Fruit fly (Drosophila melanogaster): Measurements from ENCODE around the gene CG3557.

The CG3557 gene

DNA sequence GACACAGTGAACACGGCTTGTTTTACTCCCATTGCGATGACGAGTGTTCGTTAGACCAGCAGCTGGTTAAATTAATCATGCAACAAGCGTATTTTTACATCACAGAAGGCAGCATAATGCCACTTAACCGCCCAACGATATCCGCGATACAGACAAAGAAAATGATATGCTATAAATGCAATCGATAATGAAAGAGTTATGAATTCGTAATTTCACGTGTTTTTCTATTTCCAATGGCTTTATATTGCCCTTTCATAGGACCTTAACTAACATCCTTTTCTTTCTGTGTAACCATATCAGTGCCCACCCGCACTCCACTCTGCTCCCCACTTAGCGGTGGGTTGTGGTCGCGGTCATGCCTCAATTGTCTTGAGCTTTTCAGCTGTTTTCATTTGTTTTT lies 27.5 kb upstream of the CG3557 start:
- TF ChIP-seq Hr38 (GFP tag; optimal IDR thresholded peaks at IDR 0.05) (peak; percentile 3), Gug (GFP tag; IDR thresholded peaks at IDR 0.05) (peak; percentile 62), OdsH (GFP tag; optimal IDR thresholded peaks at IDR 0.05) (peak; percentile 34), pdm3 (GFP tag; optimal IDR thresholded peaks at IDR 0.05) (peak; percentile 16), achi (GFP tag; optimal IDR thresholded peaks at IDR 0.05) (peak; percentile 23), CG8119 (GFP tag; IDR thresholded peaks at IDR 0.05) (peak; percentile 69), CG11294 (GFP tag; IDR thresholded peaks at IDR 0.05) (peak; percentile 59; the same call in 1 of the 2 replicates), Hr39 (GFP tag; optimal IDR thresholded peaks at IDR 0.05) (no peak), fd59A (GFP tag; optimal IDR thresholded peaks at IDR 0.05) (no peak), CG4318 (GFP tag; optimal IDR thresholded peaks at IDR 0.05) (peak; percentile 38), eg (GFP tag; IDR thresholded peaks at IDR 0.05) (peak; percentile 87), CG32006 (GFP tag; optimal IDR thresholded peaks at IDR 0.05) (peak; percentile 71), Hr4 (GFP tag; optimal IDR thresholded peaks at IDR 0.05) (peak; percentile 48), Lpt (GFP tag; optimal IDR thresholded peaks at IDR 0.05) (peak; percentile 43), CG6792 (GFP tag; optimal IDR thresholded peaks at IDR 0.05) (no peak)

DNA sequence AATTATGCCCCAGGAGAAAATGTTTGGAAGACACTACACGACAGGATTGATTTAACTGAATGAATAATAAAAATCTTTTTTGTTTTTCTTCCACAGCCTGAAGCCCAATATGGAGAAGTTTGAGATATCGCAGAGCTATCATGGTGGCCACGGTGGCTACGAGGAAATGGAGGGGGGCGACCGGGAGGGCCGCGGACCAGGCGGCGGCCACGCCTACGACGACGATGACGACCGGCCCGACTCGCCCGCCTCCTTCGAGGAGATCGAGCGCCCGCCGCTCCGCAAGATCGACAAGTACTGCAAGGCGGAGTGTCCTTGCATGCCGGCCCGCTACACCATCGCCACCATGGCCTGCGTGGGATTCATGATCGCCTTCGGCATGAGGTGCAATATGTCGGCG lies 19.0 kb upstream of the CG3557 start:
- TF ChIP-seq CG11762 (GFP tag; optimal IDR thresholded peaks at IDR 0.05; ENCODE audit: insufficient read depth) (no peak), salr (GFP tag; optimal IDR thresholded peaks at IDR 0.05) (no peak), CG10669 (GFP tag; optimal IDR thresholded peaks at IDR 0.05) (no peak), CG1621 (tag; optimal IDR thresholded peaks at IDR 0.05) (no peak), CG4318 (GFP tag; optimal IDR thresholded peaks at IDR 0.05) (no peak), Sox15 (GFP tag; optimal IDR thresholded peaks at IDR 0.05) (no peak), CG7368 (GFP tag; optimal IDR thresholded peaks at IDR 0.05) (no peak), CG9139 (GFP tag; optimal IDR thresholded peaks at IDR 0.05) (no peak), fd59A (GFP tag; optimal IDR thresholded peaks at IDR 0.05) (no peak), Lpt (GFP tag; optimal IDR thresholded peaks at IDR 0.05) (no peak), Hr39 (GFP tag; optimal IDR thresholded peaks at IDR 0.05) (no peak), fd85E (GFP tag; optimal IDR thresholded peaks at IDR 0.05) (no peak), CG11902 (GFP tag; optimal IDR thresholded peaks at IDR 0.05) (no peak), dsx (GFP tag; optimal IDR thresholded peaks at IDR 0.05; ENCODE audit: poor library complexity, severe bottlenecking) (no peak), CG31627 (GFP tag; optimal IDR thresholded peaks at IDR 0.05) (no peak), Sox102F (GFP tag; optimal IDR thresholded peaks at IDR 0.05) (no peak), Eip78C (GFP tag) (no peak)

DNA sequence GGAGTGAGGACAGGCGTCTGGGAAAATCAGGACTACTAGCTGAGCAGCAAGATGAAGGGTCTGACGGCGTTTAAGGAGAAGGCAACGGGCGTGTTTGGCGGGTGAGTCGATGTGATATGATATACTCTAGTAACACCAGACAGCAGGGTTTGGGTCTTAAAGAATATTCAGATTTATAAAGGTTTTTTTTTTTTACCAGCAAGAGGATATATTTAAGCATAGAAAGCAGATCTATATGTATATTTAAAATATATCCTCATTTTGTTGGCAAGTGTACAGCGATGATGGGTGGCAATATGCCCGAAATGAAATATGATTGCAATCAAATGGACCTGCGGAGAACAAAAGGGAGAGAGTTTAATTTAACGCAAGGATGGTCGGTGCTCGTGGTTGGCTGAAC lies 16.6 kb upstream of the CG3557 start:
- no peak for TF ChIP-seq Sox102F (GFP tag; optimal IDR thresholded peaks at IDR 0.05)
- peak; percentile 41 for TF ChIP-seq svp (GFP tag)

DNA sequence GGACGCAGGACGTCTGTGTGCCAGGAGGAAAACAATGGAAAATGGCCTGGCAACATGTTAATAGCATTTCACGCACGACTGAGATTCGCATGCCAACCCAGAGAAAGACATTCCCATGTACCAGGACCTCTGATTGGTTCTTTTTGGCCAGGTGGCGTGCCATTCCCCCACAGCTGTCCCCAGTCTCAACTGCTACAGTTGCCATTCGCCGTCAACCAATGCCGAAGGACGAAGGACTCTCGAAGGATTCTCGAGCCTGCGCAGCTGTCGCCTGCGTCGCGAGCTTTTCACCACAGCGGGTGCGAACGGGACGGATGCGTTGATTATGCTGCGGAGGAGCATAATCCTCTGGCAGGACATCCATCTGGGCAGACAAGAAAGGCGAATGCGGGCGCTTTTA lies 14.3 kb upstream of the CG3557 start, which contains the start of gene VGlut:
VGlut (plus strand) TSS at position 399 of the 400 bp plus-strand sequence.
- TF ChIP-seq CG10669 (GFP tag; optimal IDR thresholded peaks at IDR 0.05): no peak
- no peak for TF ChIP-seq Gug (GFP tag; IDR thresholded peaks at IDR 0.05)
- TF ChIP-seq pdm3 (GFP tag; optimal IDR thresholded peaks at IDR 0.05): no peak
- TF ChIP-seq cyc (GFP tag; optimal IDR thresholded peaks at IDR 0.05): no peak
- TF ChIP-seq CG16779 (tag; optimal IDR thresholded peaks at IDR 0.05): no peak
- TF ChIP-seq spab (GFP tag; optimal IDR thresholded peaks at IDR 0.05): no peak
- no peak for TF ChIP-seq vri (GFP tag; optimal IDR thresholded peaks at IDR 0.05)

DNA sequence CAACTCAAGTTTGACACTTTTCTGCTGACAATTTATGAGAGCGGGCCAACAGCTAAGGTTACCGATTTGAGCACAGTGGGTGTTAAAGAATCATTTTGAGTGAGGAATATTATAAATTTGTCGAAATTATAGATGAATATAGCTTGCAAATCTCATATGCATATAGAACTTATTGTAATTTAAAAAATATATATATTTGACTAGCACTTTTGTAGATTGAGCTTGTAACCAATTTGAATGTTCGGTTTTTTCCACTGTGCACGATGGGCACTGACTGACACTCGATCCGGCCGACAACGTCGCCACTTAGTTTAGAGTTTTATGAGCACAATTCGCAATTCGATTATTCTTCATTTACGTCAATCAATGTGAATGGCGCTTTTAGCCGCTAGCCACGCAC lies 12.9 kb upstream of the CG3557 start:
- peak; percentile 55 for TF ChIP-seq svp (GFP tag)
- no peak for TF ChIP-seq lz (GFP tag; optimal IDR thresholded peaks at IDR 0.05)
- TF ChIP-seq CG10631 (GFP tag; optimal IDR thresholded peaks at IDR 0.05): peak; percentile 8

Measured in whole organism, prepupa.